Fruit fly (Drosophila melanogaster) whole organism, embryonic: ENCODE data around the gene Idi.

Experiments used
- Aef1 ChIP-seq: fragments of 200-800 bp; sonication (Bioruptor generic); IDR thresholded peaks from 3 replicates; pipeline ENCODE4 v1.3.6; 2022; ENCODE audit warnings: missing biosample characterization, missing genetic modification characterization
- B-H2 ChIP-seq: fragments of 200-800 bp; sonication (Bioruptor generic); optimal IDR thresholded peaks from 2 replicates; lab custom pipeline; 2018; ENCODE audit warnings: missing biosample characterization, mild to moderate bottlenecking, missing genetic modification characterization
- CG10654 ChIP-seq: fragments of 200-800 bp; sonication (Bioruptor generic); optimal IDR thresholded peaks from 2 replicates; lab custom pipeline; 2016; ENCODE audit warnings: missing biosample characterization, missing genetic modification characterization
- CG11456 ChIP-seq: fragments of 200-800 bp; sonication (Bioruptor generic); IDR thresholded peaks from 3 replicates; pipeline ENCODE4 v1.3.6; 2022; ENCODE audit warnings: missing biosample characterization, missing genetic modification characterization
- CG11723 ChIP-seq: fragments of 200-800 bp; sonication (Bioruptor generic); optimal IDR thresholded peaks from 2 replicates; lab custom pipeline; 2017; ENCODE audit warnings: missing biosample characterization, mild to moderate bottlenecking, missing genetic modification characterization
- CG12659 ChIP-seq: fragments of 200-800 bp; sonication (Bioruptor generic); optimal IDR thresholded peaks from 3 replicates; lab custom pipeline; 2017; ENCODE audit warnings: mild to moderate bottlenecking, missing biosample characterization, missing genetic modification reagents, missing genetic modification characterization
- CG17361 ChIP-seq: fragments of 200-800 bp; sonication (Bioruptor generic); IDR thresholded peaks from 3 replicates; pipeline ENCODE4 v1.3.6; 2022; ENCODE audit warnings: missing biosample characterization, missing genetic modification characterization
- CG18262 ChIP-seq: fragments of 200-800 bp; optimal IDR thresholded peaks from 3 replicates; lab custom pipeline; 2019; ENCODE audit warnings: missing biosample characterization, mild to moderate bottlenecking, missing genetic modification characterization, moderate library complexity
- CG32532 ChIP-seq: fragments of 200-800 bp; sonication (Bioruptor generic); IDR thresholded peaks from 2 replicates; pipeline ENCODE4 v1.3.6; 2022; ENCODE audit warnings: missing biosample characterization, missing genetic modification characterization
- CG3407 ChIP-seq: fragments of 200-800 bp; sonication (Bioruptor generic); optimal IDR thresholded peaks from 2 replicates; lab custom pipeline; 2018; ENCODE audit warnings: missing biosample characterization, mild to moderate bottlenecking, missing genetic modification characterization
- CG3726 ChIP-seq: fragments of 200-800 bp; sonication (Bioruptor generic); IDR thresholded peaks from 3 replicates; pipeline ENCODE4, ENCODE4 v1.3.6; 2022; ENCODE audit warnings: missing biosample characterization, missing genetic modification characterization
- CG3838 ChIP-seq: fragments of 200-800 bp; sonication (Bioruptor generic); optimal IDR thresholded peaks from 3 replicates; lab custom pipeline; 2016; ENCODE audit warnings: missing biosample characterization, missing genetic modification characterization
- CG4707 ChIP-seq: fragments of 200-800 bp; sonication (Bioruptor generic); optimal IDR thresholded peaks from 2 replicates; lab custom pipeline; 2018; ENCODE audit warnings: missing biosample characterization, mild to moderate bottlenecking, missing genetic modification characterization, moderate library complexity
- CG8944 ChIP-seq: fragments of 200-800 bp; sonication (Bioruptor generic); optimal IDR thresholded peaks from 3 replicates; lab custom pipeline; 2016; ENCODE audit warnings: missing biosample characterization, missing genetic modification characterization
- Camta ChIP-seq: fragments of 200-800 bp; sonication (Bioruptor generic); optimal IDR thresholded peaks from 2 replicates; lab custom pipeline; 2016; ENCODE audit warnings: missing biosample characterization, missing genetic modification characterization
- Deaf1 ChIP-seq: fragments of 200-800 bp; optimal IDR thresholded peaks from 3 replicates; lab custom pipeline; 2019; ENCODE audit warnings: missing biosample characterization, mild to moderate bottlenecking, missing genetic modification characterization, moderate library complexity
- Dfd ChIP-seq, 2 experiments: fragments of >200 bp; optimal IDR thresholded peaks; 2 replicates each; lab custom pipeline; 2017; ENCODE audit warnings: missing biosample characterization in 2 of 2, missing genetic modification characterization in 2 of 2
- Dip3 ChIP-seq: fragments of 200-800 bp; sonication (Bioruptor generic); optimal IDR thresholded peaks from 3 replicates; lab custom pipeline; 2016; ENCODE audit warnings: missing biosample characterization, missing genetic modification characterization
- Dp ChIP-seq: fragments of 200-800 bp; sonication (Bioruptor generic); optimal IDR thresholded peaks from 2 replicates; lab custom pipeline; 2018; ENCODE audit warnings: missing biosample characterization, mild to moderate bottlenecking, missing genetic modification characterization, moderate library complexity
- Ets65A ChIP-seq: fragments of 200-800 bp; sonication (Bioruptor generic); peaks from one replicate; lab custom pipeline; 2016; ENCODE audit warnings: missing biosample characterization, missing genetic modification characterization
- Gsc ChIP-seq: fragments of 200-800 bp; sonication (Bioruptor generic); IDR thresholded peaks from 2 replicates; pipeline ENCODE4 v1.3.6; 2022; ENCODE audit warnings: missing biosample characterization, missing genetic modification characterization
- H15 ChIP-seq: fragments of 200-800 bp; sonication (Bioruptor generic); IDR thresholded peaks from 3 replicates; pipeline ENCODE4 v1.3.6; 2022; ENCODE audit warnings: missing biosample characterization, missing genetic modification characterization
- HLH4C ChIP-seq: fragments of 200-800 bp; sonication (Bioruptor generic); IDR thresholded peaks from 3 replicates; pipeline ENCODE4 v1.3.6; 2022; ENCODE audit warnings: missing biosample characterization, missing genetic modification characterization; ENCODE audit not compliant: partially characterized antibody
- HLHmδ ChIP-seq: fragments of 200-800 bp; sonication (Bioruptor generic); optimal IDR thresholded peaks from 2 replicates; lab custom pipeline; 2018; ENCODE audit warnings: missing biosample characterization, mild to moderate bottlenecking, missing genetic modification characterization, moderate library complexity
- Hand ChIP-seq: fragments of 200-800 bp; sonication (Bioruptor generic); optimal IDR thresholded peaks from 2 replicates; lab custom pipeline; 2017; ENCODE audit warnings: mild to moderate bottlenecking, missing biosample characterization, missing genetic modification reagents, missing genetic modification characterization
- Max ChIP-seq: fragments of 200-800 bp; sonication (Bioruptor generic); optimal IDR thresholded peaks from 2 replicates; lab custom pipeline; 2016; ENCODE audit warnings: missing biosample characterization, mild to moderate bottlenecking, missing genetic modification characterization
- NC2α ChIP-seq: fragments of 200-800 bp; sonication (Bioruptor generic); optimal IDR thresholded peaks from 2 replicates; lab custom pipeline; 2016; ENCODE audit warnings: missing biosample characterization, missing genetic modification characterization
- NC2β ChIP-seq: fragments of 200-800 bp; sonication (Bioruptor generic); optimal IDR thresholded peaks from 2 replicates; lab custom pipeline; 2016; ENCODE audit warnings: missing biosample characterization, missing genetic modification characterization
- Neu2 ChIP-seq: fragments of 200-800 bp; sonication (Bioruptor generic); optimal IDR thresholded peaks from 3 replicates; lab custom pipeline; 2016; ENCODE audit warnings: missing biosample characterization, missing genetic modification characterization, borderline replicate concordance
- Poxn ChIP-seq: fragments of 200-800 bp; sonication (Bioruptor generic); IDR thresholded peaks from 2 replicates; pipeline ENCODE4 v1.3.6; 2022; ENCODE audit warnings: missing biosample characterization, missing genetic modification characterization
- Scr ChIP-seq: fragments of 200-800 bp; sonication (Bioruptor generic); IDR thresholded peaks from 2 replicates; pipeline ENCODE4 v1.3.6; 2022; ENCODE audit warnings: missing biosample characterization, missing genetic modification characterization; ENCODE audit not compliant: partially characterized antibody
- Vsx1 ChIP-seq: fragments of 200-800 bp; sonication (Bioruptor generic); optimal IDR thresholded peaks from 2 replicates; lab custom pipeline; 2017; ENCODE audit warnings: missing biosample characterization, mild to moderate bottlenecking, missing genetic modification characterization, missing genetic modification reagents
- abd-A ChIP-seq: fragments of 200-800 bp; sonication (Bioruptor generic); optimal IDR thresholded peaks from 3 replicates; lab custom pipeline; 2019; ENCODE audit warnings: missing biosample characterization, mild to moderate bottlenecking, missing genetic modification characterization, moderate library complexity
- ap ChIP-seq: fragments of 200-800 bp; sonication (Bioruptor generic); IDR thresholded peaks from 2 replicates; pipeline ENCODE4 v1.3.6; 2022; ENCODE audit warnings: missing biosample characterization, missing genetic modification characterization
- bigmax ChIP-seq: fragments of 200-800 bp; sonication (Bioruptor generic); optimal IDR thresholded peaks from 2 replicates; lab custom pipeline; 2018; ENCODE audit warnings: missing biosample characterization, mild to moderate bottlenecking, missing genetic modification characterization
- corto ChIP-seq: fragments of 200-800 bp; sonication (Bioruptor generic); optimal IDR thresholded peaks from 2 replicates; lab custom pipeline; 2016; ENCODE audit warnings: missing biosample characterization, mild to moderate bottlenecking, missing genetic modification characterization, moderate library complexity
- crc ChIP-seq: fragments of 200-800 bp; sonication (Bioruptor generic); optimal IDR thresholded peaks from 2 replicates; lab custom pipeline; 2016; ENCODE audit warnings: missing biosample characterization, missing genetic modification characterization
- dati ChIP-seq: fragments of 200-800 bp; sonication (Bioruptor generic); IDR thresholded peaks from 2 replicates; pipeline ENCODE4 v1.3.6; 2022; ENCODE audit warnings: missing biosample characterization, missing genetic modification characterization
- dimm ChIP-seq: fragments of 200-800 bp; sonication (Bioruptor generic); IDR thresholded peaks from 2 replicates; pipeline ENCODE4 v1.3.6; 2022; ENCODE audit warnings: missing biosample characterization, missing genetic modification characterization
- fru ChIP-seq: fragments of >200 bp; optimal IDR thresholded peaks from 2 replicates; lab custom pipeline; 2017
- gem ChIP-seq: fragments of 200-800 bp; sonication (Bioruptor generic); optimal IDR thresholded peaks from 2 replicates; lab custom pipeline; 2019; ENCODE audit warnings: missing biosample characterization, mild to moderate bottlenecking, missing genetic modification characterization, moderate library complexity
- grau ChIP-seq: fragments of 200-800 bp; optimal IDR thresholded peaks from 3 replicates; lab custom pipeline; 2019; ENCODE audit warnings: missing biosample characterization, mild to moderate bottlenecking, missing genetic modification characterization, moderate library complexity
- jigr1 ChIP-seq: fragments of 200-800 bp; sonication (Bioruptor generic); IDR thresholded peaks from 3 replicates; pipeline ENCODE4 v1.3.6; 2022; ENCODE audit warnings: missing biosample characterization, missing genetic modification characterization
- kah ChIP-seq: fragments of 200-800 bp; sonication (Bioruptor generic); optimal IDR thresholded peaks from 2 replicates; lab custom pipeline; 2018; ENCODE audit warnings: missing biosample characterization, mild to moderate bottlenecking, missing genetic modification characterization
- ken ChIP-seq: fragments of 200-800 bp; sonication (Bioruptor generic); IDR thresholded peaks from 3 replicates; pipeline ENCODE4 v1.3.6; 2022; ENCODE audit warnings: missing biosample characterization, missing genetic modification characterization
- p53 ChIP-seq: fragments of 200-800 bp; sonication (Bioruptor generic); optimal IDR thresholded peaks from 2 replicates; lab custom pipeline; 2016; ENCODE audit warnings: missing biosample characterization, missing genetic modification characterization
- run ChIP-seq: fragments of 200-800 bp; sonication (Bioruptor generic); optimal IDR thresholded peaks from 3 replicates; lab custom pipeline; 2018; ENCODE audit warnings: missing biosample characterization, mild to moderate bottlenecking, missing genetic modification characterization
- ssp ChIP-seq: fragments of 200-800 bp; sonication (Bioruptor generic); IDR thresholded peaks from 2 replicates; pipeline ENCODE4 v1.3.6; 2022; ENCODE audit warnings: missing biosample characterization, missing genetic modification characterization
- stc ChIP-seq: fragments of 200-800 bp; sonication (Bioruptor generic); IDR thresholded peaks from 2 replicates; pipeline ENCODE4 v1.3.6; 2022; ENCODE audit warnings: missing biosample characterization, missing genetic modification characterization
- trem ChIP-seq: fragments of 200-800 bp; optimal IDR thresholded peaks from 3 replicates; lab custom pipeline; 2019; ENCODE audit warnings: missing biosample characterization, mild to moderate bottlenecking, missing genetic modification characterization, moderate library complexity
- vvl ChIP-seq: fragments of 200-800 bp; sonication (Bioruptor generic); IDR thresholded peaks from 2 replicates; pipeline ENCODE4 v1.3.6; 2022; ENCODE audit warnings: missing biosample characterization, missing genetic modification characterization

Gene Idi

DNA sequence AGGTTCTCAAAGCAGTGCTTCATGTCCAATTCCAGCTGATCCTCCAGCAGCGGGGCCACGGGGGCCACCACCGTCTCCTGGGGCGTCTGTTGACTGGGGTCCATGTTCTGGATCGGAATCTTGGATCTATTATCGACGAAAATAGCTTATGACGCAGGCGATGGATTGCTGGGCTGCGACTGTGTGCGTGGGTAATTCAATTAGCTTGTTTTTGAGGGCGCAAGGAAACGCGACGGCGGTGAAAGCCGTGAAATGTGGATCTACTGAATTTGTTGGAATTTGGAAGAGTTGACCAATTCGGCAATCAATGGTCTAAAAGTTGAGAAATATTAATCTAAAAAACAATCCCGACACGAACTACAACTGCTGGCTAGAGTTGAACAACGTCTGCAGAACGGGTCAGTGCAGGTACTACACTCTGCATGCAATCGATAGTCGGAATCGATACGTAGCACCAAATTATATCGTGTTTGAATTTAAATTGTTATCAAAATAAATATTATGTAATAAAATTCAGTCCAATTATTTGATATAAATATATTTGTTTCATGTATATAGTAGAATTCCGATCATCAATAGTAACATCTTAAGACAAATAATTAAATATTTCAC is 3.6 kb downstream of the Idi start, which contains the start of gene CG3308 (continued):
- TF ChIP-seq CG11723 (GFP tag; lab: Kevin White, UChicago) (no peak), abd-A (tag; lab: Kevin White, UChicago) (peak; percentile 4), grau (tag; lab: Kevin White, UChicago) (no peak), CG10654 (peak; percentile 39), HLH4C (peak; percentile 80), Aef1 (no peak), Dfd (GFP tag; optimal IDR thresholded peaks at IDR 0.05; lab: Kevin White, UChicago) (no peak), B-H2 (GFP tag; lab: Kevin White, UChicago) (peak; percentile 61), bigmax (GFP tag; lab: Kevin White, UChicago) (no peak), Scr (GFP tag; lab: Robert Waterston, UW) (peak; percentile 82), CG3726 (GFP tag; lab: Robert Waterston, UW) (no peak), Vsx1 (GFP tag; lab: Kevin White, UChicago) (peak; percentile 62), vvl (peak; percentile 58), Poxn (GFP tag; lab: Robert Waterston, UW) (no peak), dimm (no peak), Dip3 (GFP tag; lab: Kevin White, UChicago) (no peak), corto (GFP tag; lab: Kevin White, UChicago) (no peak), Neu2 (GFP tag; lab: Kevin White, UChicago) (no peak), CG12659 (GFP tag; lab: Kevin White, UChicago) (peak; percentile 47), Ets65A (GFP tag; lab: Kevin White, UChicago) (no peak), Hand (no peak), jigr1 (GFP tag; lab: Robert Waterston, UW) (no peak), CG18262 (tag; lab: Kevin White, UChicago) (no peak), NC2α (GFP tag; lab: Kevin White, UChicago) (no peak), p53 (GFP tag; lab: Kevin White, UChicago) (no peak), Camta (GFP tag; lab: Kevin White, UChicago) (no peak), CG17361 (GFP tag; lab: Robert Waterston, UW) (peak; percentile 46; the same call in 1 of the 3 replicates), crc (GFP tag; lab: Kevin White, UChicago) (no peak), ap (GFP tag; lab: Robert Waterston, UW) (no peak), CG11456 (GFP tag; lab: Robert Waterston, UW) (peak; percentile 67; the same call in 2 of the 3 replicates), run (tag; lab: Kevin White, UChicago) (no peak), CG32532 (GFP tag; lab: Robert Waterston, UW) (peak; percentile 51; the same call in 1 of the 2 replicates), ken (GFP tag; lab: Robert Waterston, UW) (no peak), fru (lab: Kevin White, UChicago) (no peak), CG8944 (GFP tag; lab: Kevin White, UChicago) (no peak), NC2β (no peak), stc (GFP tag; lab: Robert Waterston, UW) (no peak), Gsc (no peak), CG4707 (GFP tag; lab: Kevin White, UChicago) (no peak), CG3838 (GFP tag; lab: Kevin White, UChicago) (no peak), Deaf1 (tag; lab: Kevin White, UChicago) (peak; percentile 47), ssp (0 out of 2 replicates have a peak, but pooled peaks have one; percentile 14), H15 (GFP tag; lab: Robert Waterston, UW) (0 out of 3 replicates have a peak, but pooled peaks have one; percentile 9), Max (peak; percentile 55), trem (peak; percentile 90), HLHmδ (GFP tag; lab: Kevin White, UChicago) (no peak), gem (tag; lab: Kevin White, UChicago) (peak; percentile 29), dati (GFP tag; lab: Robert Waterston, UW) (no peak), CG3407 (no peak), Dp (peak; percentile 97), kah (no peak)
